Worm (Caenorhabditis elegans) whole organism, mixed stage, embryonic: ENCODE results near the gene B0252.5.

Experiments
- elt-1 ChIP-seq: sonication (generic microtip); optimal IDR thresholded peaks from 2 replicates; lab custom pipeline; 2017; ENCODE audit warnings: missing genetic modification characterization, mild to moderate bottlenecking, missing compliant biosample characterization, antibody characterized with exemption, moderate library complexity, borderline replicate concordance; ENCODE audit not compliant: insufficient read depth
- lin-32 ChIP-seq: fragments of 200-800 bp; sonication (Bioruptor generic); optimal IDR thresholded peaks from 2 replicates; lab custom pipeline; 2018; ENCODE audit warnings: mild to moderate bottlenecking, missing genetic modification characterization, missing compliant biosample characterization
- mep-1 ChIP-seq: fragments of 150-350 bp; optimal IDR thresholded peaks from 2 replicates; lab custom pipeline; 2017; ENCODE audit warnings: missing biosample characterization, missing genetic modification reagents, missing genetic modification characterization, inconsistent platforms
- nhr-76 ChIP-seq: sonication (generic microtip); optimal IDR thresholded peaks from 2 replicates; lab custom pipeline; 2017; ENCODE audit warnings: missing biosample characterization, missing genetic modification characterization
- snpc-4 ChIP-seq: fragments of 150-350 bp; optimal IDR thresholded peaks from 2 replicates; lab custom pipeline; 2014; ENCODE audit warnings: missing biosample characterization, missing genetic modification characterization
- tbx-8 ChIP-seq: fragments of 200-800 bp; sonication (Bioruptor generic); optimal IDR thresholded peaks from 2 replicates; lab custom pipeline; 2018; ENCODE audit warnings: mild to moderate bottlenecking, missing genetic modification characterization, moderate library complexity, missing compliant biosample characterization
- unc-120 ChIP-seq: sonication (generic microtip); optimal IDR thresholded peaks from 2 replicates; lab custom pipeline; 2017; ENCODE audit warnings: missing genetic modification characterization, missing compliant biosample characterization; ENCODE audit not compliant: poor library complexity, severe bottlenecking
- unc-39 ChIP-seq: fragments of 150-350 bp; optimal IDR thresholded peaks from 2 replicates; lab custom pipeline; 2014; ENCODE audit warnings: missing biosample characterization, missing genetic modification characterization
- ztf-11 ChIP-seq: fragments of 150-350 bp; optimal IDR thresholded peaks from 2 replicates; lab custom pipeline; 2014; ENCODE audit warnings: missing biosample characterization, missing genetic modification characterization

- TF ChIP-seq snpc-4 (tag; lab: Kevin White, UChicago) (no peak), lin-32 (GFP tag; lab: Kevin White, UChicago) (no peak), unc-39 (tag; lab: Kevin White, UChicago) (no peak), ztf-11 (tag; lab: Kevin White, UChicago) (no peak), elt-1 (tag; lab: Kevin White, UChicago) (no peak), nhr-76 (no peak), unc-120 (tag; lab: Kevin White, UChicago) (no peak), tbx-8 (GFP tag; lab: Kevin White, UChicago) (no peak), mep-1 (tag; lab: Kevin White, UChicago) (no peak)
Measured at ce11 chrII:6876957-6877356, 41.7 kb downstream of the B0252.5 start, which contains the start of gene slc-36.5.
